Worm (Caenorhabditis elegans): ENCODE results near the gene adm-4.

The adm-4 gene

ce11 chrX:7847413-7847812 is 49.3 kb upstream of the adm-4 start, which contains the start of gene C54D2.6:
Gene C54D2.6 (minus strand): TSS chrX:7847513.
- TF ChIP-seq Y22D7AL.16 (tag; optimal IDR thresholded peaks at IDR 0.05) = no peak
- no peak for TF ChIP-seq F13H6.1 (tag; optimal IDR thresholded peaks at IDR 0.05)
- TF ChIP-seq pros-1 (tag; optimal IDR thresholded peaks at IDR 0.05) = no peak
- no peak for TF ChIP-seq hlh-13 (GFP tag; optimal IDR thresholded peaks at IDR 0.05)
- no peak for TF ChIP-seq pha-4 (tag; optimal IDR thresholded peaks at IDR 0.05)
- TF ChIP-seq rnt-1 (tag; optimal IDR thresholded peaks at IDR 0.05) = no peak

- TF ChIP-seq elt-2 (tag; optimal IDR thresholded peaks at IDR 0.05) = no peak
- no peak for TF ChIP-seq dmd-4 (tag; optimal IDR thresholded peaks at IDR 0.05; ENCODE audit: borderline replicate concordance)
- no peak for TF ChIP-seq hlh-8 (tag; optimal IDR thresholded peaks at IDR 0.05)
- no peak for TF ChIP-seq rnt-1 (tag; optimal IDR thresholded peaks at IDR 0.05)
- TF ChIP-seq sdc-2 (tag; optimal IDR thresholded peaks at IDR 0.05) = no peak
- TF ChIP-seq gmeb-2 (tag; optimal IDR thresholded peaks at IDR 0.05) = no peak
- no peak for TF ChIP-seq T23F11.4 (GFP tag; optimal IDR thresholded peaks at IDR 0.05)
- no peak for TF ChIP-seq ceh-48 (tag; optimal IDR thresholded peaks at IDR 0.05)
- no peak for TF ChIP-seq elt-4 (tag; optimal IDR thresholded peaks at IDR 0.05)
- no peak for TF ChIP-seq lim-6 (tag; optimal IDR thresholded peaks at IDR 0.05)
- TF ChIP-seq Y22D7AL.16 (tag; optimal IDR thresholded peaks at IDR 0.05) = no peak
- TF ChIP-seq nhr-232 (tag; optimal IDR thresholded peaks at IDR 0.05) = no peak
- TF ChIP-seq nfya-1 (tag; optimal IDR thresholded peaks at IDR 0.05) = no peak
- no peak for TF ChIP-seq hlh-6 (tag; optimal IDR thresholded peaks at IDR 0.05)
- TF ChIP-seq nhr-11 (tag; optimal IDR thresholded peaks at IDR 0.05) = no peak
- TF ChIP-seq K02D7.2 (tag; optimal IDR thresholded peaks at IDR 0.05) = no peak
- TF ChIP-seq odd-2 (tag; optimal IDR thresholded peaks at IDR 0.05) = no peak
- no peak for TF ChIP-seq F13H6.1 (tag; optimal IDR thresholded peaks at IDR 0.05)
- TF ChIP-seq eyg-1 (tag; optimal IDR thresholded peaks at IDR 0.05) = no peak
Observed at ce11 chrX:7842241-7842640, 44.1 kb upstream of the adm-4 start, which contains the start of gene idpp-11. Gene idpp-11 (plus strand): TSS chrX:7842541.

DNA sequence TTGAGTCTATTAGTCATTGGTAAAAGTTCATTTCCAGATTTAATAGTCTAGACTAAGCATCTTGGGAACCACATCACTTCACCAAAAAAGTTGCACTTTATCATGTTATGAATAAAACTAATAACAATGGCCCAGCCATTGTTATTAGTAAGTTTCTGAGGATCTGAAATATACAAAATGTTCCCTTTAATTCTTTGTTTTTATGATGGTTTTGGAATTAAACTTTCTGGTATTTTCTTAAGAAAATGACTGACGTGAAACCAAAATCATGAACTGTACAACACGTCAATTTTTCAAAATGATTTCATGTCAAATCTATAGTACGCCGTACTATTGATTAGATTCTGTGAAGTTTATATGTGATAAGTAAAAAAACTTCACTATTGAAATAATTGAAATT is 41.9 kb upstream of the adm-4 start:
- no peak for TF ChIP-seq lim-6 (tag; optimal IDR thresholded peaks at IDR 0.05)
- TF ChIP-seq sox-2 (GFP tag; IDR thresholded peaks at IDR 0.05) = no peak
- no peak for TF ChIP-seq zip-5 (tag; optimal IDR thresholded peaks at IDR 0.05)
- TF ChIP-seq ahr-1 (tag; optimal IDR thresholded peaks at IDR 0.05) = no peak
- no peak for TF ChIP-seq nhr-11 (tag; optimal IDR thresholded peaks at IDR 0.05)
- TF ChIP-seq pag-3 (tag; optimal IDR thresholded peaks at IDR 0.05; ENCODE audit: borderline replicate concordance) = no peak
- TF ChIP-seq ama-1 (optimal IDR thresholded peaks at IDR 0.05) = no peak

DNA sequence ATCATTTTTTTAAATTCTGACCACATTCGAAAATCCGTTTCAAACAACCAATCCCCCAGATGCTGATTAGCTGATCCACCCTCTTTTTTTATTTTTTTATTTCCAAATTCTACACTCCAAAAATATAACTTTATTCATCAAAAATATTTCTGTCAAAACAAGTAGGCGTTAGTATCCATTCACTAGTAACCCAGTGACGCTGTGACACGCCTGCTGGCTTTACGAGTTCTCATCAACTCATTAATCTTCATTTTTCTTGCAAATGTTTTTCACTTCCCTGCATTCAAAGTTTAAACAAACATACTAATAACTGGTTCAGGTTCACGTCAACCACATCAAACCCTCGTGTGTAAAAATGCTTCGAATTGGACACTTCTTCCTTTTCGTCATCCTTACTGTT is 40.5 kb upstream of the adm-4 start, which contains the start of gene nlp-101:
Gene nlp-101, plus strand, starts transcription at position 301 of the 400 bp plus-strand sequence.
- TF ChIP-seq rnt-1 (tag; optimal IDR thresholded peaks at IDR 0.05) (no peak), gmeb-2 (tag; optimal IDR thresholded peaks at IDR 0.05) (no peak), ztf-16 (tag; optimal IDR thresholded peaks at IDR 0.05) (no peak), ceh-45 (GFP tag; IDR thresholded peaks at IDR 0.05) (no peak), ceh-24 (tag; optimal IDR thresholded peaks at IDR 0.05) (no peak), ceh-48 (tag; optimal IDR thresholded peaks at IDR 0.05) (no peak), ceh-6 (GFP tag; optimal IDR thresholded peaks at IDR 0.05) (no peak), ets-4 (tag; optimal IDR thresholded peaks at IDR 0.05) (no peak), C08G9.2 (tag; optimal IDR thresholded peaks at IDR 0.05) (no peak)

DNA sequence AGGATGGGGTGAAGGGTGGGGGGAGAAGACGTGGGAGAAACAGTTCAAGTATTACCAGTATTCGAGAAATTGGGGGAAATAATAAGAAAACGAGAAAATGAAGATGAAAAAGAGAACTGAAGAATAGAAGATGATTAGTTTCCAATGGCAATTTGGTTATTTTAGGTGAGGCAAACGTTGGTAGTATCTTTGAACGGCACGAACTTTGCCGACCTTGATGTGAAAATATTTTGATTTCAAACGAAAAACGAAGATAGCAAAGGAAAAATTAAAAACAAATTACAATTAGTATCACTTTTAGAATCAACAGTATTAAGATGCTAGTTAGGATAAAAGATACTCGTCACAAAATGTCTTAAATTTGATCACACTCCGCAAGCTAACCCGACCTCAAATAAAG is 36.0 kb upstream of the adm-4 start, which contains the start of gene sul-3:
Gene sul-3, minus strand, starts transcription at position 101 of the 400 bp plus-strand sequence.
- no peak for TF ChIP-seq fkh-10 (GFP tag; optimal IDR thresholded peaks at IDR 0.05)
- TF ChIP-seq nhr-232 (tag; optimal IDR thresholded peaks at IDR 0.05) = no peak
- no peak for TF ChIP-seq hlh-30 (tag; optimal IDR thresholded peaks at IDR 0.05; ENCODE audit: insufficient read depth)
- no peak for TF ChIP-seq ceh-18 (tag; optimal IDR thresholded peaks at IDR 0.05)
- TF ChIP-seq hlh-15 (tag; optimal IDR thresholded peaks at IDR 0.05) = no peak
- no peak for TF ChIP-seq pag-3 (tag; optimal IDR thresholded peaks at IDR 0.05; ENCODE audit: borderline replicate concordance)
- TF ChIP-seq madf-2 (tag; optimal IDR thresholded peaks at IDR 0.05) = no peak
- no peak for TF ChIP-seq C38D4.7 (GFP tag; optimal IDR thresholded peaks at IDR 0.05)
- TF ChIP-seq ceh-30 (tag; optimal IDR thresholded peaks at IDR 0.05) = no peak
- TF ChIP-seq gmeb-2 (tag; optimal IDR thresholded peaks at IDR 0.05) = no peak

Data from whole organism, late embryonic.